Worm (Caenorhabditis elegans): ENCODE results near the gene T24H10.5.

T24H10.5 gene

ce11 chrII:9113759-9114158 is 12.9 kb downstream of the T24H10.5 start:
- peak; percentile 3 to 54 for TF ChIP-seq lsy-2 (tag; optimal IDR thresholded peaks at IDR 0.05)
- TF ChIP-seq nhr-20 (tag; optimal IDR thresholded peaks at IDR 0.05), result peak; percentile 2
- TF ChIP-seq egl-27 (tag; optimal IDR thresholded peaks at IDR 0.05), result no peak
- no peak for TF ChIP-seq ces-1 (GFP tag; optimal IDR thresholded peaks at IDR 0.05)
- no peak for TF ChIP-seq nhr-12 (tag; optimal IDR thresholded peaks at IDR 0.05)
- TF ChIP-seq unc-130 (tag; optimal IDR thresholded peaks at IDR 0.05), result peak; percentile 3
- peak in 2 of 3 experiments; percentile 2 to 10 for TF ChIP-seq dpl-1 (GFP tag; optimal IDR thresholded peaks at IDR 0.05)
- peak; percentile 60 for TF ChIP-seq blmp-1 (tag; optimal IDR thresholded peaks at IDR 0.05)
- TF ChIP-seq rnt-1 (tag; optimal IDR thresholded peaks at IDR 0.05), result no peak
- no peak for TF ChIP-seq jun-1 (tag; optimal IDR thresholded peaks at IDR 0.05)
- TF ChIP-seq snu-23 (GFP tag; optimal IDR thresholded peaks at IDR 0.05), result peak; percentile 8
- no peak for TF ChIP-seq Y116A8C.19 (tag; optimal IDR thresholded peaks at IDR 0.05; ENCODE audit: borderline replicate concordance)
- TF ChIP-seq elt-3 (tag; optimal IDR thresholded peaks at IDR 0.05), result peak in 1 of 6 experiments; percentile 45
- TF ChIP-seq lin-35 (GFP tag; optimal IDR thresholded peaks at IDR 0.05), result peak in 1 of 2 experiments; percentile 57
- TF ChIP-seq lin-14 (GFP tag; optimal IDR thresholded peaks at IDR 0.05), result peak; percentile 45
- peak in 1 of 2 experiments; percentile 9 for TF ChIP-seq mdl-1 (tag; optimal IDR thresholded peaks at IDR 0.05)
- no peak for TF ChIP-seq snpc-4 (tag; optimal IDR thresholded peaks at IDR 0.05)
- no peak for TF ChIP-seq hlh-4 (tag; optimal IDR thresholded peaks at IDR 0.05)
- peak; percentile 5 for TF ChIP-seq tbx-2 (tag; optimal IDR thresholded peaks at IDR 0.05)
- TF ChIP-seq nhr-71 (tag; optimal IDR thresholded peaks at IDR 0.05), result peak; percentile 19
- TF ChIP-seq elt-2 (tag; optimal IDR thresholded peaks at IDR 0.05), result peak; percentile 23
- no peak for TF ChIP-seq unc-86 (tag; optimal IDR thresholded peaks at IDR 0.05)
- no peak for TF ChIP-seq ceh-88 (GFP tag; IDR thresholded peaks at IDR 0.05)
- no peak for TF ChIP-seq ceh-63 (GFP tag; optimal IDR thresholded peaks at IDR 0.05)
- TF ChIP-seq ztf-4 (tag; optimal IDR thresholded peaks at IDR 0.05), result peak; percentile 9
- TF ChIP-seq nhr-85 (tag), result peak; percentile 61

ce11 chrII:9114972-9115371 is 14.1 kb downstream of the T24H10.5 start:
- TF ChIP-seq nhr-85 (tag) (peak; percentile 34), nhr-28 (tag; optimal IDR thresholded peaks at IDR 0.05) (no peak), Y116A8C.19 (tag; optimal IDR thresholded peaks at IDR 0.05; ENCODE audit: borderline replicate concordance) (no peak)

ce11 chrII:9115644-9116043 is 14.7 kb downstream of the T24H10.5 start:
- TF ChIP-seq rnt-1 (tag; optimal IDR thresholded peaks at IDR 0.05) (no peak), sox-4 (tag; optimal IDR thresholded peaks at IDR 0.05) (peak; percentile 4), nhr-47 (tag; optimal IDR thresholded peaks at IDR 0.05) (peak; percentile 64), fkh-4 (tag; optimal IDR thresholded peaks at IDR 0.05; ENCODE audit: borderline replicate concordance) (no peak), nhr-84 (tag; optimal IDR thresholded peaks at IDR 0.05) (no peak), fkh-10 (GFP tag; optimal IDR thresholded peaks at IDR 0.05) (no peak), unc-30 (tag; optimal IDR thresholded peaks at IDR 0.05) (no peak), nhr-71 (tag; optimal IDR thresholded peaks at IDR 0.05) (peak; percentile 76), fos-1 (tag; optimal IDR thresholded peaks at IDR 0.05) (no peak), lin-14 (GFP tag; optimal IDR thresholded peaks at IDR 0.05) (peak; percentile 47), C34B4.2 (tag; optimal IDR thresholded peaks at IDR 0.05) (no peak), pax-3 (tag; optimal IDR thresholded peaks at IDR 0.05) (no peak), ceh-90 (tag; optimal IDR thresholded peaks at IDR 0.05) (no peak), mab-9 (GFP tag; IDR thresholded peaks at IDR 0.05) (no peak), nhr-76 (tag; optimal IDR thresholded peaks at IDR 0.05) (no peak), alr-1 (tag; optimal IDR thresholded peaks at IDR 0.05; ENCODE audit: borderline replicate concordance) (no peak), C16A3.4 (tag; optimal IDR thresholded peaks at IDR 0.05) (no peak), efl-1 (optimal IDR thresholded peaks at IDR 0.05) (no peak), efl-1 (GFP tag; optimal IDR thresholded peaks at IDR 0.05 in 1 of 2) (no peak), nhr-11 (tag; optimal IDR thresholded peaks at IDR 0.05) (peak; percentile 25), fkh-8 (tag; optimal IDR thresholded peaks at IDR 0.05) (peak; percentile 86)

Data from whole organism, L1 larva.